Fruit fly (Drosophila melanogaster): Measurements from ENCODE around the gene CRMP.

Gene CRMP

dm6 chr3R:5547464-5547943 is 23.4 kb upstream of the CRMP start, which contains the start of gene CG2519 (continued):
- TF ChIP-seq CG34376 (GFP tag; optimal IDR thresholded peaks at IDR 0.05): peak; percentile 77
- TF ChIP-seq fru (optimal IDR thresholded peaks at IDR 0.05): no peak
- TF ChIP-seq ttk (GFP tag; IDR thresholded peaks at IDR 0.05): peak; percentile 48; the same call in 1 of the 2 replicates
- TF ChIP-seq unc-4 (GFP tag; IDR thresholded peaks at IDR 0.05; ENCODE audit: partially characterized antibody): peak; percentile 91
- TF ChIP-seq CG3281 (GFP tag; optimal IDR thresholded peaks at IDR 0.05): no peak
- TF ChIP-seq CG1602 (GFP tag; optimal IDR thresholded peaks at IDR 0.05): peak; percentile 42
- TF ChIP-seq zf30C (GFP tag; optimal IDR thresholded peaks at IDR 0.05): no peak
- peak; percentile 91 for TF ChIP-seq CG9932 (GFP tag; IDR thresholded peaks at IDR 0.05)
- peak; percentile 77 for TF ChIP-seq lilli (GFP tag; optimal IDR thresholded peaks at IDR 0.05)
- no peak for TF ChIP-seq Oli (tag; optimal IDR thresholded peaks at IDR 0.05)
- TF ChIP-seq schlank (tag; optimal IDR thresholded peaks at IDR 0.05): no peak
- TF ChIP-seq CG7987 (GFP tag; optimal IDR thresholded peaks at IDR 0.05): peak; percentile 82
- peak; percentile 53 for TF ChIP-seq da (GFP tag; optimal IDR thresholded peaks at IDR 0.05)
- TF ChIP-seq CG15601 (tag; optimal IDR thresholded peaks at IDR 0.05): no peak
- TF ChIP-seq CG7357 (GFP tag; IDR thresholded peaks at IDR 0.05): no peak
- TF ChIP-seq ap (GFP tag; IDR thresholded peaks at IDR 0.05): no peak
- no peak for TF ChIP-seq PHDP (tag; optimal IDR thresholded peaks at IDR 0.05)
- no peak for TF ChIP-seq HHEX (GFP tag; optimal IDR thresholded peaks at IDR 0.05)
- peak; percentile 69 for TF ChIP-seq HLH54F (GFP tag; optimal IDR thresholded peaks at IDR 0.05)
- peak in 1 of 3 experiments; percentile 45 for TF ChIP-seq Stat92E (GFP tag; optimal IDR thresholded peaks at IDR 0.05)
- peak; percentile 62 for TF ChIP-seq chn (GFP tag; optimal IDR thresholded peaks at IDR 0.05)
- TF ChIP-seq CG2712 (tag; optimal IDR thresholded peaks at IDR 0.05): no peak
- peak; percentile 51 for TF ChIP-seq Six4 (GFP tag; optimal IDR thresholded peaks at IDR 0.05)
- peak; percentile 61 for TF ChIP-seq CG17829 (tag; optimal IDR thresholded peaks at IDR 0.05)
- no peak for TF ChIP-seq Oaz (GFP tag; IDR thresholded peaks at IDR 0.05)
- no peak for TF ChIP-seq corto (GFP tag; optimal IDR thresholded peaks at IDR 0.05)
- no peak for TF ChIP-seq gcm2 (GFP tag; optimal IDR thresholded peaks at IDR 0.05)
- TF ChIP-seq Bdp1 (GFP tag; optimal IDR thresholded peaks at IDR 0.05): peak; percentile 39
- peak; percentile 73 for TF ChIP-seq Fer1 (GFP tag; optimal IDR thresholded peaks at IDR 0.05)
- TF ChIP-seq exex (tag; optimal IDR thresholded peaks at IDR 0.05): no peak
- TF ChIP-seq CG11723 (GFP tag; optimal IDR thresholded peaks at IDR 0.05): no peak
- peak; percentile 52; the same call in 1 of the 2 replicates for TF ChIP-seq Ptx1 (GFP tag; IDR thresholded peaks at IDR 0.05)
- peak; percentile 60 for TF ChIP-seq vfl (GFP tag; optimal IDR thresholded peaks at IDR 0.05)
- TF ChIP-seq gro (GFP tag; optimal IDR thresholded peaks at IDR 0.05): peak; percentile 80
- TF ChIP-seq CG16815 (GFP tag; optimal IDR thresholded peaks at IDR 0.05): no peak
- TF ChIP-seq grau (tag; optimal IDR thresholded peaks at IDR 0.05): no peak
- TF ChIP-seq sd (tag; optimal IDR thresholded peaks at IDR 0.05): no peak
- TF ChIP-seq aop (GFP tag; IDR thresholded peaks at IDR 0.05): peak; percentile 46; the same call in 1 of the 2 replicates
- peak; percentile 92 for TF ChIP-seq mld (GFP tag; IDR thresholded peaks at IDR 0.05; ENCODE audit: partially characterized antibody)
- TF ChIP-seq Lpt (GFP tag; optimal IDR thresholded peaks at IDR 0.05): no peak
- no peak; the same call in 1 of the 2 replicates for TF ChIP-seq bowl (GFP tag; IDR thresholded peaks at IDR 0.05)
- TF ChIP-seq Optix (GFP tag; IDR thresholded peaks at IDR 0.05): 0 out of 3 replicates have a peak, but pooled peaks have one; percentile 40
- peak; percentile 21 for TF ChIP-seq CG6254 (GFP tag; optimal IDR thresholded peaks at IDR 0.05)
- TF ChIP-seq mirr (GFP tag; optimal IDR thresholded peaks at IDR 0.05): no peak
- peak; percentile 86 for TF ChIP-seq CG4617 (GFP tag; optimal IDR thresholded peaks at IDR 0.05; ENCODE audit: borderline replicate concordance)
- TF ChIP-seq sqz (GFP tag; optimal IDR thresholded peaks at IDR 0.05): no peak
- TF ChIP-seq CG15514 (GFP tag; optimal IDR thresholded peaks at IDR 0.05): peak; percentile 86
- no peak for TF ChIP-seq D19A (tag; optimal IDR thresholded peaks at IDR 0.05)
- TF ChIP-seq CG2129 (GFP tag; IDR thresholded peaks at IDR 0.05; ENCODE audit: partially characterized antibody): peak; percentile 82
- no peak for TF ChIP-seq CG9727 (GFP tag; optimal IDR thresholded peaks at IDR 0.05)
- peak; percentile 72 for TF ChIP-seq ems (GFP tag; optimal IDR thresholded peaks at IDR 0.05)
